In genomic region chrX:1276757-1277527, dm6 we compare ENCODE assay signal across 1 fruit fly cellular context.
TF ChIP-seq lines count a peak whose summit lies in the region.

No protein-coding gene starts in this region.

TF ChIP-seq in whole organism, embryonic, 481 proteins besides CTCF, POLR2A, EP300 and RAD21 (continued from another document and continues in another):
- peak; percentile 62 for TF ChIP-seq Lhr (GFP tag; optimal IDR thresholded peaks at IDR 0.05; lab: Kevin White, UChicago)
- TF ChIP-seq sna (GFP tag; IDR thresholded peaks at IDR 0.05; lab: Robert Waterston, UW; ENCODE audit: partially characterized antibody): no peak
- TF ChIP-seq grau (tag; optimal IDR thresholded peaks at IDR 0.05; lab: Kevin White, UChicago): peak; percentile 89
- peak; percentile 95 for TF ChIP-seq dmrt99B (tag; optimal IDR thresholded peaks at IDR 0.05; lab: Kevin White, UChicago)
- peak; percentile 95 for TF ChIP-seq CG1603 (tag; optimal IDR thresholded peaks at IDR 0.05; lab: Kevin White, UChicago)
- peak; percentile 57 for TF ChIP-seq aop (GFP tag; IDR thresholded peaks at IDR 0.05; lab: Robert Waterston, UW)
- peak; percentile 87 for TF ChIP-seq disco-r (GFP tag; optimal IDR thresholded peaks at IDR 0.05; lab: Kevin White, UChicago)
- peak; percentile 86 for TF ChIP-seq run (tag; optimal IDR thresholded peaks at IDR 0.05; lab: Kevin White, UChicago)
- TF ChIP-seq CkIIα-i1 (GFP tag; IDR thresholded peaks at IDR 0.05; lab: Robert Waterston, UW): peak; percentile 76
- TF ChIP-seq CG9609 (GFP tag; optimal IDR thresholded peaks at IDR 0.05; lab: Kevin White, UChicago): peak; percentile 93
- peak; percentile 78 for TF ChIP-seq Hey (tag; optimal IDR thresholded peaks at IDR 0.05; lab: Kevin White, UChicago)
- TF ChIP-seq CG10565 (GFP tag; optimal IDR thresholded peaks at IDR 0.05; lab: Kevin White, UChicago): peak; percentile 37
- peak; percentile 96 for TF ChIP-seq vvl (GFP tag; IDR thresholded peaks at IDR 0.05; lab: Robert Waterston, UW)
- peak; percentile 83 for TF ChIP-seq phol (tag; optimal IDR thresholded peaks at IDR 0.05; lab: Kevin White, UChicago)
- peak; percentile 65 for TF ChIP-seq CG4707 (GFP tag; optimal IDR thresholded peaks at IDR 0.05; lab: Kevin White, UChicago)
- no peak for TF ChIP-seq hb (GFP tag; IDR thresholded peaks at IDR 0.05; lab: Robert Waterston, UW; ENCODE audit: partially characterized antibody)
- peak; percentile 78; the same call in 2 of the 4 replicates for TF ChIP-seq chinmo (GFP tag; IDR thresholded peaks at IDR 0.05; lab: Robert Waterston, UW; ENCODE audit: partially characterized antibody)
- TF ChIP-seq chif (GFP tag; optimal IDR thresholded peaks at IDR 0.05; lab: Kevin White, UChicago): peak; percentile 87
- peak; percentile 89 for TF ChIP-seq CG11085 (GFP tag; IDR thresholded peaks at IDR 0.05; lab: Robert Waterston, UW)
- TF ChIP-seq fd3F (GFP tag; optimal IDR thresholded peaks at IDR 0.05; lab: Kevin White, UChicago): peak; percentile 86
- peak; percentile 79 for TF ChIP-seq CG18011 (GFP tag; optimal IDR thresholded peaks at IDR 0.05; lab: Kevin White, UChicago)
- TF ChIP-seq CG13894 (tag; optimal IDR thresholded peaks at IDR 0.05; lab: Kevin White, UChicago): peak; percentile 53
- TF ChIP-seq CG4820 (GFP tag; optimal IDR thresholded peaks at IDR 0.05; lab: Kevin White, UChicago): peak; percentile 86
- peak; percentile 93 for TF ChIP-seq CG11504 (tag; optimal IDR thresholded peaks at IDR 0.05; lab: Kevin White, UChicago)
- peak; percentile 75 for TF ChIP-seq tap (tag; optimal IDR thresholded peaks at IDR 0.05; lab: Kevin White, UChicago)
- peak; percentile 60 for TF ChIP-seq kah (GFP tag; optimal IDR thresholded peaks at IDR 0.05; lab: Kevin White, UChicago)
- 0 out of 2 replicates have a peak, but pooled peaks have one; percentile 37 for TF ChIP-seq CG13287 (GFP tag; IDR thresholded peaks at IDR 0.05; lab: Robert Waterston, UW; ENCODE audit: partially characterized antibody)
- TF ChIP-seq chn (GFP tag; optimal IDR thresholded peaks at IDR 0.05; lab: Kevin White, UChicago): peak; percentile 83
- no peak for TF ChIP-seq Bgb (GFP tag; IDR thresholded peaks at IDR 0.05; lab: Robert Waterston, UW; ENCODE audit: partially characterized antibody)
- peak; percentile 87 for TF ChIP-seq CG9215 (GFP tag; IDR thresholded peaks at IDR 0.05; lab: Robert Waterston, UW)
- TF ChIP-seq bbx (GFP tag; IDR thresholded peaks at IDR 0.05; lab: Robert Waterston, UW; ENCODE audit: partially characterized antibody): no peak
- peak; percentile 83 for TF ChIP-seq sim (GFP tag; IDR thresholded peaks at IDR 0.05; lab: Robert Waterston, UW)
- TF ChIP-seq vnd (GFP tag; IDR thresholded peaks at IDR 0.05; lab: Robert Waterston, UW; ENCODE audit: partially characterized antibody): no peak
- peak; percentile 81 for TF ChIP-seq bowl (GFP tag; IDR thresholded peaks at IDR 0.05; lab: Robert Waterston, UW)
- TF ChIP-seq Adf1 (GFP tag; IDR thresholded peaks at IDR 0.05; lab: Robert Waterston, UW): peak; percentile 63
- TF ChIP-seq B-H1 (GFP tag; IDR thresholded peaks at IDR 0.05; lab: Robert Waterston, UW): peak; percentile 92
- peak; percentile 61 for TF ChIP-seq ro (GFP tag; IDR thresholded peaks at IDR 0.05; lab: Robert Waterston, UW)
- peak; percentile 61 for TF ChIP-seq lbe (GFP tag; optimal IDR thresholded peaks at IDR 0.05; lab: Kevin White, UChicago)
- peak; percentile 93 for TF ChIP-seq CG10366 (GFP tag; IDR thresholded peaks at IDR 0.05; lab: Robert Waterston, UW)
- peak; percentile 82 for TF ChIP-seq crc (GFP tag; optimal IDR thresholded peaks at IDR 0.05; lab: Kevin White, UChicago)
- TF ChIP-seq CG8359 (GFP tag; optimal IDR thresholded peaks at IDR 0.05; lab: Kevin White, UChicago; ENCODE audit: borderline replicate concordance): peak; percentile 70
- peak; percentile 92 for TF ChIP-seq Optix (GFP tag; IDR thresholded peaks at IDR 0.05; lab: Robert Waterston, UW)
- peak; percentile 84 for TF ChIP-seq pnt (GFP tag; optimal IDR thresholded peaks at IDR 0.05; lab: Kevin White, UChicago)
- TF ChIP-seq ap (GFP tag; IDR thresholded peaks at IDR 0.05; lab: Robert Waterston, UW): peak; percentile 89
- TF ChIP-seq D19B (GFP tag; optimal IDR thresholded peaks at IDR 0.05; lab: Kevin White, UChicago): peak; percentile 87
- TF ChIP-seq unc-4 (GFP tag; IDR thresholded peaks at IDR 0.05; lab: Robert Waterston, UW; ENCODE audit: partially characterized antibody): no peak
- peak; percentile 73; the same call in 1 of the 2 replicates for TF ChIP-seq GATAe (GFP tag; conservative IDR thresholded peaks at IDR 0.05; lab: Robert Waterston, UW)
- no peak for TF ChIP-seq CG16813 (GFP tag; IDR thresholded peaks at IDR 0.05; lab: Robert Waterston, UW; ENCODE audit: partially characterized antibody)
- TF ChIP-seq Deaf1 (tag; optimal IDR thresholded peaks at IDR 0.05; lab: Kevin White, UChicago): no peak
- TF ChIP-seq CG13296 (GFP tag; optimal IDR thresholded peaks at IDR 0.05; lab: Kevin White, UChicago): peak; percentile 89
- peak in 1 of 2 experiments; percentile 78 for TF ChIP-seq Eip74EF (GFP tag; optimal IDR thresholded peaks at IDR 0.05; lab: Kevin White, UChicago)
- TF ChIP-seq gcm2 (GFP tag; optimal IDR thresholded peaks at IDR 0.05; lab: Kevin White, UChicago): peak; percentile 88
- TF ChIP-seq unpg (GFP tag; optimal IDR thresholded peaks at IDR 0.05; lab: Kevin White, UChicago): peak; percentile 92
- TF ChIP-seq CG12391 (tag; optimal IDR thresholded peaks at IDR 0.05; lab: Kevin White, UChicago): peak; percentile 85
- peak; percentile 96 for TF ChIP-seq CG11695 (GFP tag; IDR thresholded peaks at IDR 0.05; lab: Robert Waterston, UW)
- TF ChIP-seq CG2712 (tag; optimal IDR thresholded peaks at IDR 0.05; lab: Kevin White, UChicago): peak; percentile 84
- TF ChIP-seq CG7928 (GFP tag; optimal IDR thresholded peaks at IDR 0.05; lab: Kevin White, UChicago): peak; percentile 73
- peak; percentile 94 for TF ChIP-seq caup (GFP tag; optimal IDR thresholded peaks at IDR 0.05; lab: Kevin White, UChicago; ENCODE audit: severe bottlenecking)
- peak; percentile 44; the same call in 1 of the 2 replicates for TF ChIP-seq crol (GFP tag; IDR thresholded peaks at IDR 0.05; lab: Robert Waterston, UW)
- TF ChIP-seq CG7372 (GFP tag; IDR thresholded peaks at IDR 0.05; lab: Robert Waterston, UW): peak; percentile 89
- no peak for TF ChIP-seq pita (GFP tag; optimal IDR thresholded peaks at IDR 0.05; lab: Kevin White, UChicago)
- peak; percentile 93 for TF ChIP-seq tgo (GFP tag; IDR thresholded peaks at IDR 0.05; lab: Robert Waterston, UW)
- peak; percentile 90 to 93 for TF ChIP-seq dpn (GFP tag; optimal IDR thresholded peaks at IDR 0.05; lab: Kevin White, UChicago)
- no peak for TF ChIP-seq CG42726 (GFP tag; IDR thresholded peaks at IDR 0.05; lab: Robert Waterston, UW; ENCODE audit: partially characterized antibody)
- TF ChIP-seq CG8089 (GFP tag; optimal IDR thresholded peaks at IDR 0.05; lab: Kevin White, UChicago): peak; percentile 82
- peak; percentile 74 for TF ChIP-seq slou (GFP tag; optimal IDR thresholded peaks at IDR 0.05; lab: Kevin White, UChicago)
- TF ChIP-seq CG13424 (tag; optimal IDR thresholded peaks at IDR 0.05; lab: Kevin White, UChicago): peak; percentile 86
- TF ChIP-seq CG7556 (GFP tag; optimal IDR thresholded peaks at IDR 0.05; lab: Kevin White, UChicago): peak; percentile 93
- TF ChIP-seq sd (tag; optimal IDR thresholded peaks at IDR 0.05; lab: Kevin White, UChicago): peak; percentile 73
- TF ChIP-seq zen2 (GFP tag; IDR thresholded peaks at IDR 0.05; lab: Robert Waterston, UW; ENCODE audit: partially characterized antibody): no peak
- peak; percentile 89 for TF ChIP-seq CG33213 (GFP tag; optimal IDR thresholded peaks at IDR 0.05; lab: Kevin White, UChicago)
- TF ChIP-seq CG10543 (GFP tag; optimal IDR thresholded peaks at IDR 0.05; lab: Kevin White, UChicago): peak; percentile 88
- peak; percentile 81 for TF ChIP-seq gt (GFP tag; IDR thresholded peaks at IDR 0.05; lab: Robert Waterston, UW)
- TF ChIP-seq CG17612 (GFP tag; IDR thresholded peaks at IDR 0.05; lab: Robert Waterston, UW): peak; percentile 70
- TF ChIP-seq sc (optimal IDR thresholded peaks at IDR 0.05; lab: Kevin White, UChicago): no peak
- peak; percentile 78 for TF ChIP-seq sc (GFP tag; optimal IDR thresholded peaks at IDR 0.05; lab: Kevin White, UChicago)
- peak; percentile 83 for TF ChIP-seq Bdp1 (GFP tag; optimal IDR thresholded peaks at IDR 0.05; lab: Kevin White, UChicago)
- peak; percentile 44 for TF ChIP-seq CG14710 (tag; optimal IDR thresholded peaks at IDR 0.05; lab: Kevin White, UChicago)
- TF ChIP-seq Scr (GFP tag; IDR thresholded peaks at IDR 0.05; lab: Robert Waterston, UW; ENCODE audit: partially characterized antibody): no peak
- TF ChIP-seq toy (GFP tag; IDR thresholded peaks at IDR 0.05; lab: Robert Waterston, UW): peak; percentile 86
- TF ChIP-seq CG13123 (GFP tag; optimal IDR thresholded peaks at IDR 0.05; lab: Kevin White, UChicago): peak; percentile 81
- TF ChIP-seq HHEX (GFP tag; optimal IDR thresholded peaks at IDR 0.05; lab: Kevin White, UChicago): peak; percentile 95
- TF ChIP-seq Dbx (GFP tag; IDR thresholded peaks at IDR 0.05; lab: Robert Waterston, UW): peak; percentile 92
- no peak for TF ChIP-seq amos (GFP tag; IDR thresholded peaks at IDR 0.05; lab: Robert Waterston, UW; ENCODE audit: partially characterized antibody)
- peak; percentile 93 for TF ChIP-seq esg (GFP tag; conservative IDR thresholded peaks at IDR 0.05; lab: Robert Waterston, UW)
- TF ChIP-seq p53 (GFP tag; optimal IDR thresholded peaks at IDR 0.05; lab: Kevin White, UChicago): peak; percentile 83
- TF ChIP-seq Drgx (GFP tag; IDR thresholded peaks at IDR 0.05; lab: Robert Waterston, UW): peak; percentile 98
- TF ChIP-seq CG2875 (GFP tag; optimal IDR thresholded peaks at IDR 0.05; lab: Kevin White, UChicago): peak; percentile 84
- TF ChIP-seq Neu2 (GFP tag; optimal IDR thresholded peaks at IDR 0.05; lab: Kevin White, UChicago; ENCODE audit: borderline replicate concordance): no peak
- TF ChIP-seq CG33557 (GFP tag; optimal IDR thresholded peaks at IDR 0.05; lab: Kevin White, UChicago): no peak
- peak; percentile 80 for TF ChIP-seq btn (GFP tag; optimal IDR thresholded peaks at IDR 0.05; lab: Kevin White, UChicago)
- TF ChIP-seq Dip2 (GFP tag; IDR thresholded peaks at IDR 0.05; lab: Robert Waterston, UW): peak; percentile 36; the same call in 1 of the 2 replicates
- TF ChIP-seq croc (GFP tag; conservative IDR thresholded peaks at IDR 0.05; lab: Robert Waterston, UW): peak; percentile 83
- TF ChIP-seq D (optimal IDR thresholded peaks at IDR 0.05; lab: Kevin White, UChicago): no peak
- TF ChIP-seq D (GFP tag; optimal IDR thresholded peaks at IDR 0.05; lab: Kevin White, UChicago): peak; percentile 82
- peak; percentile 97 for TF ChIP-seq dysf (GFP tag; IDR thresholded peaks at IDR 0.05; lab: Robert Waterston, UW)
- TF ChIP-seq ind (GFP tag; optimal IDR thresholded peaks at IDR 0.05; lab: Kevin White, UChicago): peak; percentile 93
- peak; percentile 75 for TF ChIP-seq CG8388 (GFP tag; optimal IDR thresholded peaks at IDR 0.05; lab: Kevin White, UChicago)
- peak; percentile 84 for TF ChIP-seq CG12104 (GFP tag; optimal IDR thresholded peaks at IDR 0.05; lab: Kevin White, UChicago)
- TF ChIP-seq Oaz (GFP tag; IDR thresholded peaks at IDR 0.05; lab: Robert Waterston, UW): peak; percentile 83
- TF ChIP-seq HmgZ (tag; optimal IDR thresholded peaks at IDR 0.05; lab: Kevin White, UChicago): peak; percentile 87
- peak; percentile 75; the same call in 2 of the 3 replicates for TF ChIP-seq sr (GFP tag; IDR thresholded peaks at IDR 0.05; lab: Robert Waterston, UW)
- peak; percentile 95 for TF ChIP-seq CG31224 (GFP tag; IDR thresholded peaks at IDR 0.05; lab: Robert Waterston, UW)
- peak; percentile 74 for TF ChIP-seq CG4854 (GFP tag; optimal IDR thresholded peaks at IDR 0.05; lab: Kevin White, UChicago)
- no peak for TF ChIP-seq Dll (GFP tag; IDR thresholded peaks at IDR 0.05; lab: Robert Waterston, UW; ENCODE audit: partially characterized antibody)
- TF ChIP-seq CG14441 (GFP tag; IDR thresholded peaks at IDR 0.05; lab: Robert Waterston, UW): peak; percentile 96
- TF ChIP-seq Abd-B (GFP tag; optimal IDR thresholded peaks at IDR 0.05; lab: Kevin White, UChicago): peak; percentile 83
- TF ChIP-seq row (GFP tag; IDR thresholded peaks at IDR 0.05; lab: Robert Waterston, UW): peak; percentile 89
- peak; percentile 89 for TF ChIP-seq CG6854 (GFP tag; optimal IDR thresholded peaks at IDR 0.05; lab: Kevin White, UChicago)
- peak; percentile 55 for TF ChIP-seq trem (tag; optimal IDR thresholded peaks at IDR 0.05; lab: Kevin White, UChicago)
- peak; percentile 87; the same call in 2 of the 3 replicates for TF ChIP-seq gce (GFP tag; IDR thresholded peaks at IDR 0.05; lab: Robert Waterston, UW)
- TF ChIP-seq CG10274 (GFP tag; optimal IDR thresholded peaks at IDR 0.05; lab: Kevin White, UChicago): peak; percentile 83
- TF ChIP-seq NC2α (GFP tag; optimal IDR thresholded peaks at IDR 0.05; lab: Kevin White, UChicago): peak; percentile 67
- TF ChIP-seq CG8290 (GFP tag; optimal IDR thresholded peaks at IDR 0.05; lab: Kevin White, UChicago): peak; percentile 66
- TF ChIP-seq CG8290 (tag; optimal IDR thresholded peaks at IDR 0.05; lab: Kevin White, UChicago): peak in 1 of 2 experiments; percentile 98
- TF ChIP-seq cato (GFP tag; optimal IDR thresholded peaks at IDR 0.05; lab: Kevin White, UChicago; ENCODE audit: borderline replicate concordance): peak; percentile 77
- TF ChIP-seq slbo (GFP tag; IDR thresholded peaks at IDR 0.05; lab: Robert Waterston, UW): peak; percentile 95
- peak; percentile 89 for TF ChIP-seq CG8924 (tag; optimal IDR thresholded peaks at IDR 0.05; lab: Kevin White, UChicago)
- TF ChIP-seq CG9727 (GFP tag; optimal IDR thresholded peaks at IDR 0.05; lab: Kevin White, UChicago): peak; percentile 90
- peak; percentile 76 for TF ChIP-seq trh (GFP tag; optimal IDR thresholded peaks at IDR 0.05; lab: Kevin White, UChicago)
- TF ChIP-seq CG4360 (GFP tag; IDR thresholded peaks at IDR 0.05; lab: Robert Waterston, UW): peak; percentile 48; the same call in 1 of the 2 replicates
- TF ChIP-seq onecut (GFP tag; IDR thresholded peaks at IDR 0.05; lab: Robert Waterston, UW): peak; percentile 85
- peak; percentile 91 for TF ChIP-seq lilli (GFP tag; optimal IDR thresholded peaks at IDR 0.05; lab: Kevin White, UChicago)
- peak; percentile 90 for TF ChIP-seq oc (tag; optimal IDR thresholded peaks at IDR 0.05; lab: Kevin White, UChicago)
- peak; percentile 64 for TF ChIP-seq nerfin-1 (tag; optimal IDR thresholded peaks at IDR 0.05; lab: Kevin White, UChicago)
- peak; percentile 91 for TF ChIP-seq CG6175 (GFP tag; IDR thresholded peaks at IDR 0.05; lab: Robert Waterston, UW)
- peak; percentile 80 for TF ChIP-seq CG1233 (GFP tag; optimal IDR thresholded peaks at IDR 0.05; lab: Kevin White, UChicago)
- peak; percentile 95 for TF ChIP-seq lmd (GFP tag; IDR thresholded peaks at IDR 0.05; lab: Robert Waterston, UW)
